Fruit fly (Drosophila melanogaster) whole organism, prepupa: ENCODE results near the gene Ccn.
A peak's percentile ranks its signal among the peaks of the same experiment; 100 is the strongest.

Source experiments
- Blimp-1 ChIP-seq: fragments of 200-800 bp; sonication (Bioruptor generic); optimal IDR thresholded peaks from 3 replicates; lab custom pipeline; 2017; ENCODE audit warnings: missing biosample characterization, missing genetic modification characterization, mild to moderate bottlenecking, moderate library complexity, missing genetic modification reagents
- CG10631 ChIP-seq: fragments of 200-800 bp; sonication (Bioruptor generic); optimal IDR thresholded peaks from 2 replicates; lab custom pipeline; 2016; ENCODE audit warnings: missing biosample characterization, missing genetic modification characterization
- CG10669 ChIP-seq: fragments of 200-800 bp; sonication (Bioruptor generic); optimal IDR thresholded peaks from 3 replicates; lab custom pipeline; 2018; ENCODE audit warnings: missing biosample characterization, mild to moderate bottlenecking, missing genetic modification characterization, moderate library complexity
- CG11762 ChIP-seq: fragments of 200-800 bp; sonication (Bioruptor generic); optimal IDR thresholded peaks from 3 replicates; lab custom pipeline; 2016; ENCODE audit warnings: missing biosample characterization, missing genetic modification characterization; ENCODE audit not compliant: insufficient read depth
- CG11902 ChIP-seq: fragments of 200-800 bp; sonication (Bioruptor generic); optimal IDR thresholded peaks from 3 replicates; lab custom pipeline; 2016; ENCODE audit warnings: missing biosample characterization, missing genetic modification characterization
- CG15336 ChIP-seq: fragments of 200-800 bp; sonication (Bioruptor generic); IDR thresholded peaks from 2 replicates; pipeline ENCODE4 v1.3.6; 2022; ENCODE audit warnings: missing biosample characterization, missing genetic modification characterization
- CG1621 ChIP-seq: fragments of 200-800 bp; sonication (Bioruptor generic); optimal IDR thresholded peaks from 3 replicates; lab custom pipeline; 2018; ENCODE audit warnings: missing biosample characterization, mild to moderate bottlenecking, missing genetic modification characterization
- CG16779 ChIP-seq: fragments of 200-800 bp; sonication (Bioruptor generic); optimal IDR thresholded peaks from 3 replicates; lab custom pipeline; 2017; ENCODE audit warnings: missing biosample characterization, mild to moderate bottlenecking, missing genetic modification characterization
- CG3032 ChIP-seq: fragments of 200-800 bp; optimal IDR thresholded peaks from 2 replicates; lab custom pipeline; 2019; ENCODE audit warnings: missing biosample characterization, mild to moderate bottlenecking, missing genetic modification characterization, moderate library complexity
- CG31627 ChIP-seq: fragments of 200-800 bp; sonication (Bioruptor generic); optimal IDR thresholded peaks from 3 replicates; lab custom pipeline; 2016; ENCODE audit warnings: missing biosample characterization, missing genetic modification characterization
- CG32006 ChIP-seq: fragments of 200-800 bp; sonication (Bioruptor generic); optimal IDR thresholded peaks from 3 replicates; lab custom pipeline; 2017; ENCODE audit warnings: missing biosample characterization, mild to moderate bottlenecking, missing genetic modification characterization
- CG34406 ChIP-seq: fragments of 200-800 bp; sonication (Bioruptor generic); optimal IDR thresholded peaks from 3 replicates; lab custom pipeline; 2016; ENCODE audit warnings: missing biosample characterization, missing genetic modification characterization
- CG3919 ChIP-seq: fragments of 200-800 bp; sonication (Bioruptor generic); optimal IDR thresholded peaks from 3 replicates; lab custom pipeline; 2016; ENCODE audit warnings: missing biosample characterization, missing genetic modification characterization
- CG4318 ChIP-seq: fragments of 200-800 bp; sonication (Bioruptor generic); optimal IDR thresholded peaks from 3 replicates; lab custom pipeline; 2017; ENCODE audit warnings: missing biosample characterization, mild to moderate bottlenecking, missing genetic modification characterization
- CG6163 ChIP-seq: fragments of 200-800 bp; sonication (Bioruptor generic); IDR thresholded peaks from 3 replicates; pipeline ENCODE4 v1.3.6; 2022; ENCODE audit warnings: missing biosample characterization, missing genetic modification characterization
- CG6276 ChIP-seq: fragments of 200-800 bp; sonication (Bioruptor generic); optimal IDR thresholded peaks from 2 replicates; lab custom pipeline; 2017; ENCODE audit warnings: missing biosample characterization, mild to moderate bottlenecking, missing genetic modification characterization
- CG6792 ChIP-seq: fragments of 200-800 bp; sonication (Bioruptor generic); optimal IDR thresholded peaks from 3 replicates; lab custom pipeline; 2016; ENCODE audit warnings: missing biosample characterization, missing genetic modification characterization
- CG6854 ChIP-seq: fragments of 200-800 bp; sonication (Bioruptor generic); optimal IDR thresholded peaks from 2 replicates; lab custom pipeline; 2017; ENCODE audit warnings: missing biosample characterization, mild to moderate bottlenecking, missing genetic modification characterization
- CG7368 ChIP-seq: fragments of 200-800 bp; sonication (Bioruptor generic); optimal IDR thresholded peaks from 3 replicates; lab custom pipeline; 2016; ENCODE audit warnings: missing biosample characterization, missing genetic modification characterization
- CG8632 ChIP-seq: fragments of 200-800 bp; sonication (Bioruptor generic); optimal IDR thresholded peaks from 3 replicates; lab custom pipeline; 2016; ENCODE audit warnings: missing biosample characterization, missing genetic modification characterization
- CG9139 ChIP-seq: fragments of 200-800 bp; sonication (Bioruptor generic); optimal IDR thresholded peaks from 3 replicates; lab custom pipeline; 2017; ENCODE audit warnings: missing biosample characterization, mild to moderate bottlenecking, missing genetic modification characterization
- Eip75B ChIP-seq: fragments of 200-800 bp; sonication (Bioruptor generic); optimal IDR thresholded peaks from 3 replicates; lab custom pipeline; 2016; ENCODE audit warnings: missing biosample characterization, missing genetic modification characterization
- Eip93F ChIP-seq: fragments of 200-800 bp; sonication (Bioruptor generic); optimal IDR thresholded peaks from 2 replicates; lab custom pipeline; 2016; ENCODE audit warnings: missing biosample characterization, mild to moderate bottlenecking, missing genetic modification characterization
- Ets96B ChIP-seq: fragments of 200-800 bp; optimal IDR thresholded peaks from 2 replicates; lab custom pipeline; 2019; ENCODE audit warnings: missing biosample characterization, mild to moderate bottlenecking, missing genetic modification characterization, moderate library complexity
- Gug ChIP-seq: fragments of 200-800 bp; sonication (Bioruptor generic); IDR thresholded peaks from 2 replicates; pipeline ENCODE4 v1.3.6; 2022; ENCODE audit warnings: missing biosample characterization, missing genetic modification characterization
- Hr38 ChIP-seq: sonication (Bioruptor generic); optimal IDR thresholded peaks from 2 replicates; lab custom pipeline; 2016; ENCODE audit warnings: missing biosample characterization, missing genetic modification characterization
- Hr4 ChIP-seq: fragments of 200-800 bp; sonication (Bioruptor generic); optimal IDR thresholded peaks from 3 replicates; lab custom pipeline; 2016; ENCODE audit warnings: missing biosample characterization, missing genetic modification characterization
- Lpt ChIP-seq: fragments of 200-800 bp; sonication (Bioruptor generic); optimal IDR thresholded peaks from 3 replicates; lab custom pipeline; 2016; ENCODE audit warnings: missing biosample characterization, missing genetic modification characterization
- Met ChIP-seq: fragments of 200-800 bp; sonication (Bioruptor generic); optimal IDR thresholded peaks from 3 replicates; lab custom pipeline; 2016; ENCODE audit warnings: missing biosample characterization, missing genetic modification characterization
- OdsH ChIP-seq: fragments of 200-800 bp; sonication (Bioruptor generic); optimal IDR thresholded peaks from 3 replicates; lab custom pipeline; 2016; ENCODE audit warnings: missing biosample characterization, missing genetic modification characterization
- Smox ChIP-seq: fragments of 200-800 bp; sonication (Bioruptor generic); optimal IDR thresholded peaks from 3 replicates; lab custom pipeline; 2016; ENCODE audit warnings: missing biosample characterization, missing genetic modification characterization
- Sox14 ChIP-seq: fragments of 200-800 bp; sonication (Bioruptor generic); optimal IDR thresholded peaks from 3 replicates; lab custom pipeline; 2016; ENCODE audit warnings: missing biosample characterization, missing genetic modification characterization
- Sox15 ChIP-seq: fragments of 200-800 bp; sonication (Bioruptor generic); optimal IDR thresholded peaks from 3 replicates; lab custom pipeline; 2016; ENCODE audit warnings: missing biosample characterization, missing genetic modification characterization
- achi ChIP-seq: fragments of 200-800 bp; sonication (Bioruptor generic); optimal IDR thresholded peaks from 3 replicates; lab custom pipeline; 2016; ENCODE audit warnings: missing biosample characterization, missing genetic modification characterization
- acj6 ChIP-seq: fragments of 200-800 bp; sonication (Bioruptor generic); optimal IDR thresholded peaks from 3 replicates; lab custom pipeline; 2016; ENCODE audit warnings: missing biosample characterization, missing genetic modification characterization
- cyc ChIP-seq: fragments of 200-800 bp; sonication (Bioruptor generic); optimal IDR thresholded peaks from 3 replicates; lab custom pipeline; 2016; ENCODE audit warnings: missing biosample characterization, missing genetic modification characterization
- dac ChIP-seq: fragments of 200-800 bp; sonication (Bioruptor generic); optimal IDR thresholded peaks from 2 replicates; lab custom pipeline; 2017; ENCODE audit warnings: missing biosample characterization, mild to moderate bottlenecking, missing genetic modification characterization
- dsx ChIP-seq: fragments of 200-800 bp; optimal IDR thresholded peaks from 3 replicates; lab custom pipeline; 2019; ENCODE audit warnings: missing biosample characterization, mild to moderate bottlenecking, missing genetic modification characterization, moderate library complexity; ENCODE audit not compliant: poor library complexity, severe bottlenecking
- eg ChIP-seq: fragments of 200-800 bp; sonication (Bioruptor generic); IDR thresholded peaks from 3 replicates; pipeline ENCODE4 v1.3.6; 2022; ENCODE audit warnings: missing biosample characterization, missing genetic modification characterization
- esn ChIP-seq: fragments of 200-800 bp; sonication (Bioruptor generic); optimal IDR thresholded peaks from 2 replicates; lab custom pipeline; 2016; ENCODE audit warnings: missing biosample characterization, mild to moderate bottlenecking, missing genetic modification characterization, moderate library complexity
- fd59A ChIP-seq: fragments of 200-800 bp; sonication (Bioruptor generic); optimal IDR thresholded peaks from 2 replicates; lab custom pipeline; 2017; ENCODE audit warnings: missing biosample characterization, mild to moderate bottlenecking, missing genetic modification characterization, missing genetic modification reagents
- fd85E ChIP-seq: fragments of 200-800 bp; sonication (Bioruptor generic); optimal IDR thresholded peaks from 3 replicates; lab custom pipeline; 2016; ENCODE audit warnings: missing biosample characterization, missing genetic modification characterization
- fkh ChIP-seq: fragments of 200-800 bp; sonication (Bioruptor generic); optimal IDR thresholded peaks from 3 replicates; lab custom pipeline; 2017; ENCODE audit warnings: missing biosample characterization, mild to moderate bottlenecking, missing genetic modification characterization, moderate library complexity
- lz ChIP-seq: fragments of 200-800 bp; sonication (Bioruptor generic); optimal IDR thresholded peaks from 3 replicates; lab custom pipeline; 2016; ENCODE audit warnings: missing biosample characterization, missing genetic modification characterization
- net ChIP-seq: fragments of 200-800 bp; sonication (Bioruptor generic); optimal IDR thresholded peaks from 3 replicates; lab custom pipeline; 2016; ENCODE audit warnings: missing biosample characterization, missing genetic modification characterization
- pdm3 ChIP-seq: fragments of 200-800 bp; sonication (Bioruptor generic); optimal IDR thresholded peaks from 3 replicates; lab custom pipeline; 2016; ENCODE audit warnings: missing biosample characterization, missing genetic modification characterization
- salr ChIP-seq, 2 experiments: fragments of 200-800 bp; sonication (Bioruptor generic); optimal IDR thresholded peaks; 3 replicates each; lab custom pipeline; 2016 to 2018; ENCODE audit warnings: missing biosample characterization in 2 of 2, missing genetic modification characterization in 2 of 2, mild to moderate bottlenecking in 1 of 2
- spab ChIP-seq: fragments of 200-800 bp; sonication (Bioruptor generic); optimal IDR thresholded peaks from 2 replicates; lab custom pipeline; 2017; ENCODE audit warnings: missing biosample characterization, mild to moderate bottlenecking, missing genetic modification characterization, missing genetic modification reagents
- ss ChIP-seq, 2 experiments: fragments of 200-800 bp; sonication (Bioruptor generic); optimal IDR thresholded peaks; 2 replicates in 1 of 2; 3 replicates in 1 of 2; lab custom pipeline; 2017 to 2018; ENCODE audit warnings: mild to moderate bottlenecking in 2 of 2, missing biosample characterization in 2 of 2, missing genetic modification characterization in 2 of 2, moderate library complexity in 1 of 2
- vri ChIP-seq: fragments of 200-800 bp; sonication (Bioruptor generic); optimal IDR thresholded peaks from 3 replicates; lab custom pipeline; 2016; ENCODE audit warnings: missing biosample characterization, mild to moderate bottlenecking, missing genetic modification characterization

Gene Ccn

DNA sequence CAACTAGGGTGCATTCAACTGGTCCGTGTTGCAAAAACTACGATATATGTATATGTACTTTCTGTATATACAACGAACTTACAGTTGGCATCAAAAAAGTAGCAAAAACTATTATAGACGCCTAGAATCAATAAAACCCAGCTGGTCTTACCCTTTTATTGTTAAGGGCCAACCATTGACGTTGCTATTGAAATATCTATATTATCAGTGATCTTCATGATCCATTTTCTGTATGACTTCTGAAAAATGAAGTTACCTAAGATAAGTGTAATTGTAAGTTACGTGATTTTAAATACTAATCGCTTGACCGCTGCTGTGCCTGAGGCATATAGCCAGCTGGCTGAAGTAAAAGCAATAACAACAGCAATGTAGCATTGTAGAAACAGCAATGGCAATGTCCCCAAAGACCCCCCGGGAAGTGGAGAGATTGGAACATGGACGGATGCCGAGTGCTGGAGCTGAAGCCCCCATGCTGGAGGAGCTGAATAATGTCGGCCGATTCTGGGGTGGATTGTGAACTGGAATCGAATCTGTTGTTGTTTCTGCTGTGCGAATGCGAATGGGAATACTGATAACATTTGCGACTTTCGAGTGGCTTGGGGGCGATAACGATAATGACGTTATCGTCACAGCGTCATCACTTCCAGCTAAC, 32.0 kb upstream of the Ccn start:
- TF ChIP-seq CG7368 (GFP tag; lab: Kevin White, UChicago): peak; percentile 72
- no peak for TF ChIP-seq Hr38
- TF ChIP-seq Blimp-1 (GFP tag; lab: Kevin White, UChicago): peak; percentile 10
- TF ChIP-seq achi (GFP tag; lab: Kevin White, UChicago): peak; percentile 87
- peak; percentile 88 for TF ChIP-seq Hr4 (GFP tag; lab: Kevin White, UChicago)
- peak; percentile 83 for TF ChIP-seq CG10669 (GFP tag; lab: Kevin White, UChicago)
- TF ChIP-seq fd85E (GFP tag; lab: Kevin White, UChicago): no peak
- TF ChIP-seq CG6276 (GFP tag; lab: Kevin White, UChicago): peak; percentile 89
- TF ChIP-seq Smox (GFP tag; lab: Kevin White, UChicago): peak; percentile 64
- TF ChIP-seq CG6792: peak; percentile 80
- TF ChIP-seq net (GFP tag; lab: Kevin White, UChicago): peak; percentile 88
- peak; percentile 63 for TF ChIP-seq CG31627 (GFP tag; lab: Kevin White, UChicago)
- peak; percentile 77 for TF ChIP-seq CG34406 (GFP tag; lab: Kevin White, UChicago)
- peak; percentile 73 for TF ChIP-seq CG16779 (tag; lab: Kevin White, UChicago)
- peak; percentile 80 for TF ChIP-seq spab (GFP tag; lab: Kevin White, UChicago)
- TF ChIP-seq CG6854 (GFP tag; lab: Kevin White, UChicago): peak; percentile 35
- TF ChIP-seq acj6: peak; percentile 83
- peak; percentile 83 for TF ChIP-seq CG8632 (GFP tag; lab: Kevin White, UChicago)
- TF ChIP-seq Sox14 (GFP tag; lab: Kevin White, UChicago): peak; percentile 86
- peak; percentile 81 for TF ChIP-seq eg (GFP tag; lab: Robert Waterston, UW)
- peak; percentile 84 for TF ChIP-seq OdsH
- peak; percentile 84 for TF ChIP-seq CG1621 (tag; lab: Kevin White, UChicago)
- peak; percentile 82 for TF ChIP-seq dsx (GFP tag; lab: Kevin White, UChicago)
- TF ChIP-seq CG3032 (tag; lab: Kevin White, UChicago): peak; percentile 81
- TF ChIP-seq ss (GFP tag; optimal IDR thresholded peaks at IDR 0.05; lab: Kevin White, UChicago): peak; percentile 70 to 82
- peak; percentile 66 for TF ChIP-seq CG11762
- no peak for TF ChIP-seq Eip93F (GFP tag; lab: Kevin White, UChicago)
- TF ChIP-seq lz (GFP tag; lab: Kevin White, UChicago): peak; percentile 73
- TF ChIP-seq CG10631 (GFP tag; lab: Kevin White, UChicago): peak; percentile 68
- peak; percentile 80 for TF ChIP-seq CG3919 (GFP tag; lab: Kevin White, UChicago)
- peak; percentile 71 to 74 for TF ChIP-seq salr (GFP tag; optimal IDR thresholded peaks at IDR 0.05; lab: Kevin White, UChicago)
- peak; percentile 57 for TF ChIP-seq dac (GFP tag; lab: Kevin White, UChicago)
- TF ChIP-seq CG6163 (GFP tag; lab: Robert Waterston, UW): peak; percentile 77; the same call in 2 of the 3 replicates
- peak; percentile 78 for TF ChIP-seq Met (GFP tag; lab: Kevin White, UChicago)
- TF ChIP-seq CG32006: peak; percentile 88
- TF ChIP-seq cyc: peak; percentile 72
- peak; percentile 75 for TF ChIP-seq CG9139
- TF ChIP-seq Eip75B: peak; percentile 82
- peak; percentile 87 for TF ChIP-seq CG15336 (GFP tag; lab: Robert Waterston, UW)
- TF ChIP-seq Lpt (GFP tag; lab: Kevin White, UChicago): peak; percentile 72
- TF ChIP-seq Ets96B: peak; percentile 86
- peak; percentile 82 for TF ChIP-seq fd59A (GFP tag; lab: Kevin White, UChicago)
- TF ChIP-seq CG4318 (GFP tag; lab: Kevin White, UChicago): peak; percentile 71
- TF ChIP-seq Gug (GFP tag; lab: Robert Waterston, UW): peak; percentile 64
- peak; percentile 69 for TF ChIP-seq esn (GFP tag; lab: Kevin White, UChicago)
- peak; percentile 60 for TF ChIP-seq CG11902 (GFP tag; lab: Kevin White, UChicago)
- no peak for TF ChIP-seq fkh
- peak; percentile 42 for TF ChIP-seq vri (GFP tag; lab: Kevin White, UChicago)
- peak; percentile 88 for TF ChIP-seq pdm3
- TF ChIP-seq Sox15 (GFP tag; lab: Kevin White, UChicago): peak; percentile 58
